Worm (Caenorhabditis elegans) whole organism, L4 larva: ENCODE results near the gene unc-1.

Experiments used
- D1046.2 ChIP-seq: fragments of 200-800 bp; sonication (Bioruptor generic); IDR thresholded peaks from 2 replicates; pipeline ENCODE4 v1.3.6; 2022; ENCODE audit warnings: missing genetic modification characterization, missing compliant biosample characterization
- F10B5.3 ChIP-seq: sonication (generic microtip); optimal IDR thresholded peaks from 2 replicates; lab custom pipeline; 2016; ENCODE audit warnings: mild to moderate bottlenecking, missing genetic modification characterization, missing compliant biosample characterization
- F26F4.8 ChIP-seq: fragments of 200-800 bp; sonication (Bioruptor generic); conservative IDR thresholded peaks from 2 replicates; pipeline ENCODE4 v1.3.6; 2022; ENCODE audit warnings: missing genetic modification characterization, missing compliant biosample characterization
- F49E8.2 ChIP-seq: sonication (generic microtip); optimal IDR thresholded peaks from 2 replicates; lab custom pipeline; 2016; ENCODE audit warnings: missing compliant biosample characterization, mild to moderate bottlenecking, missing genetic modification characterization, borderline replicate concordance
- T20F7.1 ChIP-seq: fragments of 200-800 bp; sonication (Bioruptor generic); optimal IDR thresholded peaks from 2 replicates; lab custom pipeline; 2018; ENCODE audit warnings: mild to moderate bottlenecking, missing genetic modification characterization, missing compliant biosample characterization
- Y75B8A.6 ChIP-seq: fragments of 200-800 bp; sonication (Bioruptor generic); IDR thresholded peaks from 2 replicates; pipeline ENCODE4 v1.3.6; 2022; ENCODE audit warnings: missing genetic modification reagents, missing genetic modification characterization, missing compliant biosample characterization
- ZK337.2 ChIP-seq: fragments of 200-800 bp; sonication (Bioruptor generic); IDR thresholded peaks from 2 replicates; pipeline ENCODE4 v1.3.6; 2022; ENCODE audit warnings: missing genetic modification reagents, missing genetic modification characterization, missing compliant biosample characterization
- aha-1 ChIP-seq: fragments of 150-350 bp; peaks from one replicate; lab custom pipeline; 2014; ENCODE audit warnings: missing biosample characterization, missing genetic modification characterization
- ama-1 ChIP-seq: fragments of 150-350 bp; optimal IDR thresholded peaks from 2 replicates; lab custom pipeline; 2014; ENCODE audit warnings: inconsistent platforms, mixed read lengths
- arid-1 ChIP-seq: fragments of 200-800 bp; sonication (Bioruptor generic); conservative IDR thresholded peaks from 2 replicates; pipeline ENCODE4 v1.3.6; 2022; ENCODE audit warnings: missing genetic modification reagents, missing genetic modification characterization, missing compliant biosample characterization
- ceh-62 ChIP-seq: sonication (generic microtip); optimal IDR thresholded peaks from 2 replicates; lab custom pipeline; 2017; ENCODE audit warnings: missing biosample characterization, missing genetic modification characterization
- ceh-82 ChIP-seq: sonication (generic microtip); optimal IDR thresholded peaks from 2 replicates; lab custom pipeline; 2017; ENCODE audit warnings: missing biosample characterization, missing genetic modification characterization
- cey-2 ChIP-seq: sonication (generic microtip); optimal IDR thresholded peaks from 3 replicates; lab custom pipeline; 2017; ENCODE audit warnings: missing genetic modification characterization, mild to moderate bottlenecking, missing compliant biosample characterization, antibody characterized with exemption, borderline replicate concordance; ENCODE audit not compliant: insufficient read depth
- ctbp-1 ChIP-seq: fragments of 200-800 bp; sonication (Bioruptor generic); IDR thresholded peaks from 2 replicates; pipeline ENCODE4 v1.3.6; 2022; ENCODE audit warnings: missing genetic modification reagents, missing genetic modification characterization, missing compliant biosample characterization
- daf-12 ChIP-seq: fragments of 150-350 bp; optimal IDR thresholded peaks from 2 replicates; lab custom pipeline; 2014; ENCODE audit warnings: missing biosample characterization, missing genetic modification reagents, missing genetic modification characterization
- daf-16 ChIP-seq, 3 experiments: sonication (generic microtip); optimal IDR thresholded peaks; 2 replicates each; lab custom pipeline; 2016 to 2017; ENCODE audit warnings: missing genetic modification characterization in 3 of 3, missing genetic modification reagents in 3 of 3, mild to moderate bottlenecking in 2 of 3, missing compliant biosample characterization in 2 of 3, missing biosample characterization in 1 of 3, moderate library complexity in 1 of 3
- daf-19 ChIP-seq: fragments of 200-800 bp; sonication (Bioruptor generic); conservative IDR thresholded peaks from 2 replicates; pipeline ENCODE4 v1.3.6; 2022; ENCODE audit warnings: missing genetic modification characterization, missing compliant biosample characterization
- dmd-6 ChIP-seq: fragments of 200-800 bp; sonication (Bioruptor generic); IDR thresholded peaks from 2 replicates; pipeline ENCODE4 v1.3.6; 2022; ENCODE audit warnings: missing genetic modification reagents, missing genetic modification characterization, missing compliant biosample characterization
- dpl-1 ChIP-seq: fragments of 150-350 bp; optimal IDR thresholded peaks from 2 replicates; lab custom pipeline; 2014; ENCODE audit warnings: missing biosample characterization, missing genetic modification reagents, missing genetic modification characterization
- dve-1 ChIP-seq: sonication (generic microtip); optimal IDR thresholded peaks from 2 replicates; lab custom pipeline; 2017; ENCODE audit warnings: antibody characterized with exemption, mild to moderate bottlenecking, missing genetic modification characterization, missing compliant biosample characterization; ENCODE audit not compliant: insufficient read depth
- egl-43 ChIP-seq: fragments of 200-800 bp; sonication (Bioruptor generic); IDR thresholded peaks from 2 replicates; pipeline ENCODE4 v1.3.6; 2022; ENCODE audit warnings: missing genetic modification reagents, missing genetic modification characterization, missing compliant biosample characterization
- fos-1 ChIP-seq: fragments of 150-350 bp; optimal IDR thresholded peaks from 2 replicates; lab custom pipeline; 2014; ENCODE audit warnings: missing biosample characterization, missing genetic modification characterization
- hlh-11 ChIP-seq: fragments of 200-800 bp; sonication (Bioruptor generic); optimal IDR thresholded peaks from 2 replicates; lab custom pipeline; 2018; ENCODE audit warnings: mild to moderate bottlenecking, missing genetic modification characterization, missing compliant biosample characterization
- hlh-30 ChIP-seq: sonication (generic microtip); optimal IDR thresholded peaks from 2 replicates; lab custom pipeline; 2017; ENCODE audit warnings: antibody characterized with exemption, mild to moderate bottlenecking, missing genetic modification characterization, missing compliant biosample characterization; ENCODE audit not compliant: insufficient read depth
- hmg-1.1 ChIP-seq: fragments of 200-800 bp; sonication (Bioruptor generic); IDR thresholded peaks from 2 replicates; pipeline ENCODE4 v1.3.6; 2022; ENCODE audit warnings: missing genetic modification reagents, missing genetic modification characterization, missing compliant biosample characterization
- lin-29 ChIP-seq: fragments of 200-800 bp; sonication (Bioruptor generic); IDR thresholded peaks from 2 replicates; pipeline ENCODE4 v1.3.6; 2022; ENCODE audit warnings: missing genetic modification reagents, missing genetic modification characterization, missing compliant biosample characterization
- lin-38 ChIP-seq: fragments of 200-800 bp; sonication (Bioruptor generic); IDR thresholded peaks from 2 replicates; pipeline ENCODE4 v1.3.6; 2022; ENCODE audit warnings: missing genetic modification reagents, missing genetic modification characterization, missing compliant biosample characterization
- lsy-2 ChIP-seq, 2 experiments: fragments of 150-350 bp in 1 of 2; sonication (generic microtip) in 1 of 2; optimal IDR thresholded peaks; 2 replicates each; lab custom pipeline; 2014 to 2017; ENCODE audit warnings: missing biosample characterization in 2 of 2, missing genetic modification characterization in 2 of 2
- madf-5 ChIP-seq, 2 experiments: fragments of 200-800 bp; sonication (Bioruptor generic); IDR thresholded peaks; 2 replicates each; pipeline ENCODE4 v1.3.6; 2022; ENCODE audit warnings: missing compliant biosample characterization in 2 of 2, missing genetic modification characterization in 2 of 2
- madf-9 ChIP-seq: fragments of 200-800 bp; sonication (Bioruptor generic); conservative IDR thresholded peaks from 2 replicates; pipeline ENCODE4 v1.3.6; 2022; ENCODE audit warnings: missing genetic modification reagents, missing genetic modification characterization, missing compliant biosample characterization
- mdt-29 ChIP-seq: fragments of 200-800 bp; sonication (Bioruptor generic); IDR thresholded peaks from 2 replicates; pipeline ENCODE4 v1.3.6; 2022; ENCODE audit warnings: missing genetic modification reagents, missing genetic modification characterization, missing compliant biosample characterization
- mep-1 ChIP-seq: fragments of 150-350 bp; sonication (generic microtip); optimal IDR thresholded peaks from 3 replicates; lab custom pipeline; 2014; ENCODE audit warnings: missing biosample characterization, missing genetic modification characterization
- mes-2 ChIP-seq: sonication (generic microtip); optimal IDR thresholded peaks from 2 replicates; lab custom pipeline; 2016; ENCODE audit warnings: missing genotype, mild to moderate bottlenecking, missing genetic modification characterization, missing compliant biosample characterization; ENCODE audit not compliant: poor library complexity, severe bottlenecking
- mxl-3 ChIP-seq: fragments of 200-800 bp; sonication (Bioruptor generic); optimal IDR thresholded peaks from 2 replicates; lab custom pipeline; 2018; ENCODE audit warnings: mild to moderate bottlenecking, missing genetic modification characterization, missing compliant biosample characterization
- nhr-10 ChIP-seq: fragments of 150-350 bp; optimal IDR thresholded peaks from 2 replicates; lab custom pipeline; 2014; ENCODE audit warnings: missing biosample characterization, missing genetic modification characterization
- nhr-102 ChIP-seq: sonication (generic microtip); optimal IDR thresholded peaks from 2 replicates; lab custom pipeline; 2016; ENCODE audit warnings: mild to moderate bottlenecking, missing genetic modification characterization, moderate library complexity, missing compliant biosample characterization
- nhr-11 ChIP-seq: fragments of 150-350 bp; optimal IDR thresholded peaks from 2 replicates; lab custom pipeline; 2014; ENCODE audit warnings: missing biosample characterization, missing genetic modification characterization
- nhr-25 ChIP-seq: sonication (generic microtip); optimal IDR thresholded peaks from 2 replicates; lab custom pipeline; 2017; ENCODE audit warnings: missing genetic modification characterization, mild to moderate bottlenecking, missing compliant biosample characterization, antibody characterized with exemption, moderate library complexity, borderline replicate concordance; ENCODE audit not compliant: insufficient read depth
- nhr-41 ChIP-seq: fragments of 200-800 bp; sonication (Bioruptor generic); IDR thresholded peaks from 2 replicates; pipeline ENCODE4 v1.3.6; 2022; ENCODE audit warnings: missing genetic modification reagents, missing genetic modification characterization, missing compliant biosample characterization
- nhr-42 ChIP-seq: fragments of 200-800 bp; sonication (Bioruptor generic); IDR thresholded peaks from 2 replicates; pipeline ENCODE4 v1.3.6; 2022; ENCODE audit warnings: missing genetic modification characterization, missing compliant biosample characterization
- nhr-77 ChIP-seq: fragments of 150-350 bp; optimal IDR thresholded peaks from 2 replicates; lab custom pipeline; 2014; ENCODE audit warnings: missing biosample characterization, missing genetic modification characterization
- php-3 ChIP-seq: fragments of 200-800 bp; sonication (Bioruptor generic); IDR thresholded peaks from 2 replicates; pipeline ENCODE4 v1.3.6; 2022; ENCODE audit warnings: missing genetic modification reagents, missing genetic modification characterization, missing compliant biosample characterization
- snpc-1.2 ChIP-seq: fragments of 200-800 bp; sonication (Bioruptor generic); IDR thresholded peaks from 2 replicates; pipeline ENCODE4 v1.3.6; 2022; ENCODE audit warnings: missing genetic modification reagents, missing genetic modification characterization, missing compliant biosample characterization
- spr-1 ChIP-seq: sonication (generic microtip); optimal IDR thresholded peaks from 2 replicates; lab custom pipeline; 2016; ENCODE audit warnings: mild to moderate bottlenecking, missing genetic modification characterization, missing compliant biosample characterization
- spr-3 ChIP-seq: fragments of 200-800 bp; sonication (Bioruptor generic); optimal IDR thresholded peaks from 2 replicates; lab custom pipeline; 2018; ENCODE audit warnings: mild to moderate bottlenecking, missing genetic modification characterization, missing compliant biosample characterization
- tag-97 ChIP-seq: fragments of 200-800 bp; sonication (Bioruptor generic); IDR thresholded peaks from 2 replicates; pipeline ENCODE4 v1.3.6; 2022; ENCODE audit warnings: missing genetic modification characterization, missing compliant biosample characterization
- unc-39 ChIP-seq: sonication (generic microtip); optimal IDR thresholded peaks from 2 replicates; lab custom pipeline; 2017; ENCODE audit warnings: missing biosample characterization, missing genetic modification characterization
- vab-7 ChIP-seq: fragments of 200-800 bp; sonication (Bioruptor generic); IDR thresholded peaks from 2 replicates; pipeline ENCODE4 v1.3.6; 2022; ENCODE audit warnings: missing genetic modification reagents, missing genetic modification characterization, missing compliant biosample characterization
- zfp-3 ChIP-seq: fragments of 200-800 bp; sonication (Bioruptor generic); conservative IDR thresholded peaks from 2 replicates; pipeline ENCODE4 v1.3.6; 2022; ENCODE audit warnings: missing genetic modification reagents, missing genetic modification characterization, missing compliant biosample characterization

The unc-1 gene

DNA sequence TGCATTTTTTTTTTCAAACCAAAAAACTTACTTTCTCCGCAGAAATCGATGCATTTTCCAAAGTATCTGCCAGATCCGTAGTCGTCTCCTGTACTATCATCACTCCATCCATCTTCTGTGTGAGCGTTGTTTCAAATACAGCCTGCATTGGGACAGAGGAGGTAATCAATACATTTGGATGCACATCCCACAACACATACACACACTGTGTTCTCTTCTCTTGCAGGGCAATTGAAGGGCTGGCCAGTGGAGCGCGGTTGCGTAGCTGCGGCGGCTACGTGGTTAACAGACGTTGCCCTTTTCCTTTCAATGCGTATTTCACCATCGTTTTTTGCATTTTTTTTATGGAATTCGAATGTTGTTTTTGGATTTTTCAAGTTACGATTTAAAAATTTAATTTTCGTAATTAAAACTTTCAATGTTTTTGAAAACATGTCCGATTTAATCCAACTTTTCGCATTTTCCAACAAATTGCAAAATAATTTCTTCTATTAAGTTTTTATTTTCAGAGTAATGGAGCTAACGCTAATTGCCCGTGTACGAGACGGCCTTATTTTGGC is 27.1 kb downstream of the unc-1 start, which contains the start of the genes stau-1 and sec-22:
Gene stau-1 (minus strand): TSS at position 248 of the 560 bp plus-strand sequence.
Gene sec-22 (plus strand): TSS at position 510 of the 560 bp plus-strand sequence.
- TF ChIP-seq nhr-77 (tag; lab: Kevin White, UChicago) (no peak), madf-9 (GFP tag; lab: Robert Waterston, UW) (no peak), F49E8.2 (no peak), F10B5.3 (no peak), F26F4.8 (GFP tag; lab: Robert Waterston, UW) (no peak), egl-43 (GFP tag; lab: Robert Waterston, UW) (no peak), fos-1 (no peak), nhr-10 (tag; lab: Kevin White, UChicago) (no peak), arid-1 (GFP tag; lab: Robert Waterston, UW) (no peak), nhr-102 (no peak), aha-1 (peak; percentile 86), spr-1 (tag; lab: Kevin White, UChicago) (no peak), snpc-1.2 (GFP tag; lab: Robert Waterston, UW) (no peak), cey-2 (tag; lab: Kevin White, UChicago) (no peak), lsy-2 (tag; optimal IDR thresholded peaks at IDR 0.05; lab: Kevin White, UChicago) (peak in 1 of 2 experiments; percentile 57), D1046.2 (no peak), mdt-29 (GFP tag; lab: Robert Waterston, UW) (no peak), daf-16 (GFP tag; optimal IDR thresholded peaks at IDR 0.05; lab: Kevin White, UChicago) (no peak), daf-16 (tag; optimal IDR thresholded peaks at IDR 0.05; lab: Kevin White, UChicago) (no peak), unc-39 (tag; lab: Kevin White, UChicago) (no peak), Y75B8A.6 (GFP tag; lab: Robert Waterston, UW) (no peak), daf-12 (tag; lab: Kevin White, UChicago) (no peak), hlh-30 (tag; lab: Kevin White, UChicago) (peak; percentile 36), nhr-41 (GFP tag; lab: Robert Waterston, UW) (no peak), dmd-6 (GFP tag; lab: Robert Waterston, UW) (peak; percentile 19; the same call in 1 of the 2 replicates), ZK337.2 (GFP tag; lab: Robert Waterston, UW) (no peak), nhr-42 (no peak), mxl-3 (GFP tag; lab: Kevin White, UChicago) (peak; percentile 47), mep-1 (tag; lab: Kevin White, UChicago) (peak; percentile 71), hmg-1.1 (GFP tag; lab: Robert Waterston, UW) (peak; percentile 66), hlh-11 (tag; lab: Kevin White, UChicago) (peak; percentile 34), nhr-11 (tag; lab: Kevin White, UChicago) (no peak), ctbp-1 (GFP tag; lab: Robert Waterston, UW) (0 out of 2 replicates have a peak, but pooled peaks have one; percentile 21), daf-19 (GFP tag; lab: Robert Waterston, UW) (no peak), tag-97 (GFP tag; lab: Robert Waterston, UW) (no peak), madf-5 (GFP tag; IDR thresholded peaks at IDR 0.05; lab: Robert Waterston, UW) (no peak), lin-38 (GFP tag; lab: Robert Waterston, UW) (no peak; the same call in 1 of the 2 replicates), ama-1 (lab: Kevin White, UChicago) (no peak), vab-7 (GFP tag; lab: Robert Waterston, UW) (no peak), ceh-82 (tag; lab: Kevin White, UChicago) (no peak), spr-3 (GFP tag; lab: Kevin White, UChicago) (no peak), php-3 (GFP tag; lab: Robert Waterston, UW) (no peak), zfp-3 (no peak), dve-1 (tag; lab: Kevin White, UChicago) (peak; percentile 58), dpl-1 (GFP tag; lab: Kevin White, UChicago) (peak; percentile 30), mes-2 (tag; lab: Kevin White, UChicago) (peak; percentile 74), T20F7.1 (no peak), nhr-25 (tag; lab: Kevin White, UChicago) (no peak), lin-29 (no peak), ceh-62 (tag; lab: Kevin White, UChicago) (no peak)
